Fruit fly (Drosophila melanogaster) Kc167 (cell line): ENCODE measurements around the gene Gr85a.

Experiments used
- Myc ChIP-seq: fragments of >200 bp; optimal IDR thresholded peaks from 2 replicates; lab custom pipeline; 2017; ENCODE audit warnings: missing external identifiers
- Sin3A ChIP-seq: fragments of >200 bp; optimal IDR thresholded peaks from 2 replicates; lab custom pipeline; 2018; ENCODE audit warnings: missing external identifiers
- h ChIP-seq: fragments of >200 bp; optimal IDR thresholded peaks from 3 replicates; lab custom pipeline; 2018; ENCODE audit warnings: missing external identifiers
- insv ChIP-seq: fragments of >200 bp; optimal IDR thresholded peaks from 3 replicates; lab custom pipeline; 2018; ENCODE audit warnings: missing external identifiers
- psq ChIP-seq: fragments of >200 bp; optimal IDR thresholded peaks from 2 replicates; lab custom pipeline; 2017; ENCODE audit warnings: missing external identifiers
- ttk ChIP-seq: sonication (Bioruptor generic); optimal IDR thresholded peaks from 2 replicates; lab custom pipeline; 2017; ENCODE audit warnings: missing external identifiers

Gr85a gene

dm6 chr3R:9996689-9997213, at the start of gene Gr85a, which contains the start of gene Spn85F:
Gr85a (minus strand) TSS chr3R:9996789.
Spn85F (plus strand) TSS chr3R:9997163.
- no peak for TF ChIP-seq insv (lab: Kevin White, UChicago)
- no peak for TF ChIP-seq h (lab: Kevin White, UChicago)
- TF ChIP-seq ttk = no peak
- no peak for TF ChIP-seq Myc (lab: Kevin White, UChicago)
- no peak for TF ChIP-seq psq (lab: Kevin White, UChicago)
- no peak for TF ChIP-seq Sin3A (lab: Kevin White, UChicago)

- TF ChIP-seq h (lab: Kevin White, UChicago) (no peak), insv (lab: Kevin White, UChicago) (no peak), psq (lab: Kevin White, UChicago) (no peak), ttk (no peak), Sin3A (lab: Kevin White, UChicago) (no peak), Myc (lab: Kevin White, UChicago) (no peak)
Observed at dm6 chr3R:10045343-10045742, 48.8 kb upstream of the Gr85a start, which contains the start of the genes CG11722 and mtTFB2. CG11722 (minus strand) TSS chr3R:10045542. mtTFB2 (plus strand) TSS chr3R:10045574.

- TF ChIP-seq insv (lab: Kevin White, UChicago) (no peak), Sin3A (lab: Kevin White, UChicago) (no peak), h (lab: Kevin White, UChicago) (no peak), ttk (no peak), Myc (lab: Kevin White, UChicago) (no peak), psq (lab: Kevin White, UChicago) (no peak)
Observed at dm6 chr3R:10042664-10043372, 46.2 kb upstream of the Gr85a start, which contains the start of the genes Mical and CG3909. Mical (minus strand) TSS chr3R:10042895. CG3909 (plus strand) TSS chr3R:10043270.

dm6 chr3R:10042024-10042663, 45.6 kb upstream of the Gr85a start:
- TF ChIP-seq h (lab: Kevin White, UChicago) = no peak
- no peak for TF ChIP-seq insv (lab: Kevin White, UChicago)
- TF ChIP-seq Sin3A (lab: Kevin White, UChicago) = no peak
- TF ChIP-seq psq (lab: Kevin White, UChicago) = no peak
- TF ChIP-seq Myc (lab: Kevin White, UChicago) = no peak
- TF ChIP-seq ttk = no peak

dm6 chr3R:10040505-10040904, 43.9 kb upstream of the Gr85a start:
- TF ChIP-seq h (lab: Kevin White, UChicago) = no peak
- TF ChIP-seq psq (lab: Kevin White, UChicago) = no peak
- TF ChIP-seq Myc (lab: Kevin White, UChicago) = no peak
- TF ChIP-seq Sin3A (lab: Kevin White, UChicago) = no peak
- no peak for TF ChIP-seq insv (lab: Kevin White, UChicago)
- no peak for TF ChIP-seq ttk

dm6 chr3R:10039188-10039587, 42.6 kb upstream of the Gr85a start:
- TF ChIP-seq h (lab: Kevin White, UChicago) (no peak), ttk (no peak), Myc (lab: Kevin White, UChicago) (no peak), insv (lab: Kevin White, UChicago) (no peak), psq (lab: Kevin White, UChicago) (no peak), Sin3A (lab: Kevin White, UChicago) (no peak)

- no peak for TF ChIP-seq psq (lab: Kevin White, UChicago)
- TF ChIP-seq insv (lab: Kevin White, UChicago) = no peak
- no peak for TF ChIP-seq h (lab: Kevin White, UChicago)
- no peak for TF ChIP-seq Myc (lab: Kevin White, UChicago)
- no peak for TF ChIP-seq Sin3A (lab: Kevin White, UChicago)
- no peak for TF ChIP-seq ttk
Observed at dm6 chr3R:10035765-10036164, 39.2 kb upstream of the Gr85a start.

- no peak for TF ChIP-seq Sin3A (lab: Kevin White, UChicago)
- TF ChIP-seq h (lab: Kevin White, UChicago) = no peak
- TF ChIP-seq insv (lab: Kevin White, UChicago) = no peak
- TF ChIP-seq ttk = no peak
- no peak for TF ChIP-seq Myc (lab: Kevin White, UChicago)
- TF ChIP-seq psq (lab: Kevin White, UChicago) = no peak
Observed at dm6 chr3R:10034995-10035446, 38.4 kb upstream of the Gr85a start.

- no peak for TF ChIP-seq insv (lab: Kevin White, UChicago)
- no peak for TF ChIP-seq Sin3A (lab: Kevin White, UChicago)
- TF ChIP-seq h (lab: Kevin White, UChicago) = no peak
- TF ChIP-seq Myc (lab: Kevin White, UChicago) = no peak
- TF ChIP-seq psq (lab: Kevin White, UChicago) = no peak
Observed at dm6 chr3R:10032951-10033720, 36.5 kb upstream of the Gr85a start.

- no peak for TF ChIP-seq Sin3A (lab: Kevin White, UChicago)
- TF ChIP-seq h (lab: Kevin White, UChicago) = no peak
- TF ChIP-seq insv (lab: Kevin White, UChicago) = no peak
- TF ChIP-seq psq (lab: Kevin White, UChicago) = no peak
- no peak for TF ChIP-seq Myc (lab: Kevin White, UChicago)
- no peak for TF ChIP-seq ttk
Observed at dm6 chr3R:10031480-10031879, 34.9 kb upstream of the Gr85a start.
